Worm (Caenorhabditis elegans) whole organism, mixed stage, embryonic: ENCODE measurements around the gene fbxa-215.

Experiments used
- cnd-1 ChIP-seq: fragments of 200-800 bp; sonication (Bioruptor generic); optimal IDR thresholded peaks from 2 replicates; lab custom pipeline; 2018; ENCODE audit warnings: mild to moderate bottlenecking, missing genetic modification characterization, missing compliant biosample characterization
- lsy-2 ChIP-seq: fragments of 150-350 bp; optimal IDR thresholded peaks from 2 replicates; lab custom pipeline; 2014; ENCODE audit warnings: missing biosample characterization, missing genetic modification characterization
- mls-2 ChIP-seq: sonication (generic microtip); optimal IDR thresholded peaks from 2 replicates; lab custom pipeline; 2016; ENCODE audit warnings: mild to moderate bottlenecking, missing genetic modification characterization, moderate library complexity, missing compliant biosample characterization
- nhr-237 ChIP-seq: fragments of 150-350 bp; optimal IDR thresholded peaks from 2 replicates; lab custom pipeline; 2014; ENCODE audit warnings: missing biosample characterization, missing genetic modification characterization

DNA sequence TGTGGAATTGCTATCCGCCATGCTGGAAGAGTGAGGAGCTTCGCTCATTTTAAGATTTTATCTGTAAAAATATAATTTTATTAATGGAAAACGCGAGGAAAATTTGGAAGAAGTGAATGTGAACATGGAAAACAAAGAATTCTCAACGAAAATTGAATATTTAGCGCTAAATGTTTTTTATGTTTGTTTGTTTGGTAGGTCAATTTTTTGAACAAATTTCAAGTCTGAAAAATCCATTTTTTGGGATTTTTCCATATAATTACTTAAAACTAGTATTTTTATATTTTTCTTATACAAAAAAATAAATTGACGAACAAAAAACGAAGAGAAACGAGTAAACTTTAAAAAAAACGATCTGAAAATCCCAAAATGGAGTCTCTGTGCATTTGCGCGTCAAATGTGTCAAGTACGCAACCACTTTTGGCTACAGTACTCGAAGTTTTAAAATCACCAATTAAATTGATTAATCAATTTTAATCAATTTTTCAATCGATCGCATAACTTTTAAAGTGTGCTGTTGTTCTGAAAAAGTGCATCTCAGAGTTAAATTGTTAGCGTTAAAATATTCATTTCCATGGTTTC lies at the start of gene fbxa-215:
- no peak for TF ChIP-seq lsy-2 (tag; lab: Kevin White, UChicago)
- no peak for TF ChIP-seq mls-2 (tag; lab: Kevin White, UChicago)
- TF ChIP-seq nhr-237 (tag; lab: Kevin White, UChicago), result no peak
- no peak for TF ChIP-seq cnd-1 (tag; lab: Kevin White, UChicago)
